Fruit fly (Drosophila melanogaster) whole organism, embryonic: Measurements from ENCODE around the gene CG14440.

Experiments used
- ATbp ChIP-seq: fragments of 200-800 bp; sonication (Bioruptor generic); optimal IDR thresholded peaks from 2 replicates; lab custom pipeline; 2017; ENCODE audit warnings: missing biosample characterization, mild to moderate bottlenecking, missing genetic modification characterization, missing genetic modification reagents
- Atf3 ChIP-seq: fragments of 200-800 bp; sonication (Bioruptor generic); optimal IDR thresholded peaks from 3 replicates; lab custom pipeline; 2016; ENCODE audit warnings: missing biosample characterization, missing genetic modification characterization
- CG10366 ChIP-seq: fragments of 200-800 bp; sonication (Bioruptor generic); IDR thresholded peaks from 2 replicates; pipeline ENCODE4 v1.3.6; 2022; ENCODE audit warnings: missing biosample characterization, missing genetic modification characterization
- CG11695 ChIP-seq: fragments of 200-800 bp; sonication (Bioruptor generic); IDR thresholded peaks from 3 replicates; pipeline ENCODE4 v1.3.6; 2022; ENCODE audit warnings: missing biosample characterization, missing genetic modification characterization
- CG12071 ChIP-seq: fragments of 200-800 bp; sonication (Bioruptor generic); optimal IDR thresholded peaks from 3 replicates; lab custom pipeline; 2018; ENCODE audit warnings: missing biosample characterization, mild to moderate bottlenecking, missing genetic modification characterization
- CG12219 ChIP-seq: fragments of 200-800 bp; sonication (Bioruptor generic); optimal IDR thresholded peaks from 3 replicates; lab custom pipeline; 2018; ENCODE audit warnings: missing biosample characterization, mild to moderate bottlenecking, missing genetic modification characterization
- CG12744 ChIP-seq: fragments of 200-800 bp; sonication (Bioruptor generic); optimal IDR thresholded peaks from 2 replicates; lab custom pipeline; 2016; ENCODE audit warnings: missing biosample characterization, missing genetic modification characterization
- CG13624 ChIP-seq: fragments of 200-800 bp; sonication (Bioruptor generic); optimal IDR thresholded peaks from 2 replicates; lab custom pipeline; 2016; ENCODE audit warnings: missing biosample characterization, missing genetic modification characterization
- CG14441 ChIP-seq: fragments of 200-800 bp; sonication (Bioruptor generic); IDR thresholded peaks from 2 replicates; pipeline ENCODE4 v1.3.6; 2022; ENCODE audit warnings: missing biosample characterization, missing genetic modification characterization
- CG14667 ChIP-seq: fragments of 200-800 bp; sonication (Bioruptor generic); IDR thresholded peaks from 2 replicates; pipeline ENCODE4 v1.3.6; 2022; ENCODE audit warnings: missing biosample characterization, missing genetic modification characterization
- CG14860 ChIP-seq: fragments of 200-800 bp; sonication (Bioruptor generic); IDR thresholded peaks from 3 replicates; pipeline ENCODE4 v1.3.6; 2022; ENCODE audit warnings: missing biosample characterization, missing genetic modification characterization; ENCODE audit not compliant: partially characterized antibody
- CG16815 ChIP-seq: fragments of 200-800 bp; sonication (Bioruptor generic); optimal IDR thresholded peaks from 3 replicates; lab custom pipeline; 2017; ENCODE audit warnings: missing biosample characterization, mild to moderate bottlenecking, missing genetic modification characterization
- CG17568 ChIP-seq: fragments of 200-800 bp; sonication (Bioruptor generic); optimal IDR thresholded peaks from 2 replicates; lab custom pipeline; 2018; ENCODE audit warnings: missing biosample characterization, mild to moderate bottlenecking, missing genetic modification characterization, moderate library complexity
- CG2712 ChIP-seq: fragments of 200-800 bp; optimal IDR thresholded peaks from 3 replicates; lab custom pipeline; 2019; ENCODE audit warnings: missing biosample characterization, mild to moderate bottlenecking, missing genetic modification characterization, moderate library complexity
- CG2889 ChIP-seq: fragments of 200-800 bp; sonication (Bioruptor generic); IDR thresholded peaks from 3 replicates; pipeline ENCODE4 v1.3.6; 2022; ENCODE audit warnings: missing biosample characterization, missing genetic modification characterization
- CG3281 ChIP-seq: fragments of 200-800 bp; sonication (Bioruptor generic); optimal IDR thresholded peaks from 3 replicates; lab custom pipeline; 2017; ENCODE audit warnings: missing biosample characterization, mild to moderate bottlenecking, missing genetic modification characterization
- CG3847 ChIP-seq: fragments of 200-800 bp; sonication (Bioruptor generic); IDR thresholded peaks from 2 replicates; pipeline ENCODE4 v1.3.6; 2022; ENCODE audit warnings: missing biosample characterization, missing genetic modification characterization
- CG4328 ChIP-seq: fragments of 200-800 bp; sonication (Bioruptor generic); optimal IDR thresholded peaks from 3 replicates; lab custom pipeline; 2017; ENCODE audit warnings: missing biosample characterization, missing genetic modification reagents, missing genetic modification characterization
- CG6689 ChIP-seq: fragments of 200-800 bp; sonication (Bioruptor generic); IDR thresholded peaks from 2 replicates; pipeline ENCODE4 v1.3.6; 2022; ENCODE audit warnings: missing biosample characterization, missing genetic modification characterization
- CG6791 ChIP-seq: fragments of 200-800 bp; sonication (Bioruptor generic); IDR thresholded peaks from 3 replicates; pipeline ENCODE4 v1.3.6; 2022; ENCODE audit warnings: missing biosample characterization, missing genetic modification characterization; ENCODE audit not compliant: partially characterized antibody
- CG7839 ChIP-seq: fragments of 200-800 bp; sonication (Bioruptor generic); optimal IDR thresholded peaks from 3 replicates; lab custom pipeline; 2018; ENCODE audit warnings: missing biosample characterization, mild to moderate bottlenecking, missing genetic modification characterization, moderate library complexity
- CG8388 ChIP-seq: fragments of 200-800 bp; sonication (Bioruptor generic); optimal IDR thresholded peaks from 2 replicates; lab custom pipeline; 2019; ENCODE audit warnings: missing biosample characterization, mild to moderate bottlenecking, missing genetic modification characterization, moderate library complexity
- CG9727 ChIP-seq: fragments of 200-800 bp; sonication (Bioruptor generic); optimal IDR thresholded peaks from 3 replicates; lab custom pipeline; 2017; ENCODE audit warnings: missing biosample characterization, mild to moderate bottlenecking, missing genetic modification characterization
- CG9932 ChIP-seq: fragments of 200-800 bp; sonication (Bioruptor generic); IDR thresholded peaks from 2 replicates; pipeline ENCODE4 v1.3.6; 2022; ENCODE audit warnings: missing biosample characterization, missing genetic modification characterization
- CrebB ChIP-seq: fragments of 200-800 bp; sonication (Bioruptor generic); optimal IDR thresholded peaks from 3 replicates; lab custom pipeline; 2018; ENCODE audit warnings: missing biosample characterization, mild to moderate bottlenecking, missing genetic modification characterization
- E2f2 ChIP-seq: fragments of 200-800 bp; sonication (Bioruptor generic); IDR thresholded peaks from 2 replicates; pipeline ENCODE4 v1.3.6; 2022; ENCODE audit warnings: missing biosample characterization, missing genetic modification characterization
- H2.0 ChIP-seq: fragments of 200-800 bp; sonication (Bioruptor generic); IDR thresholded peaks from 2 replicates; pipeline ENCODE4 v1.3.6; 2022; ENCODE audit warnings: missing biosample characterization, missing genetic modification characterization
- Hmx ChIP-seq: fragments of 200-800 bp; sonication (Bioruptor generic); optimal IDR thresholded peaks from 2 replicates; lab custom pipeline; 2016; ENCODE audit warnings: missing biosample characterization, missing genetic modification characterization
- NC2β ChIP-seq: fragments of 200-800 bp; sonication (Bioruptor generic); optimal IDR thresholded peaks from 2 replicates; lab custom pipeline; 2016; ENCODE audit warnings: missing biosample characterization, missing genetic modification characterization
- Nf-YB ChIP-seq: fragments of 200-800 bp; sonication (Bioruptor generic); optimal IDR thresholded peaks from 3 replicates; lab custom pipeline; 2019; ENCODE audit warnings: missing biosample characterization, mild to moderate bottlenecking, missing genetic modification characterization, moderate library complexity
- Sin3A ChIP-seq: fragments of >200 bp; optimal IDR thresholded peaks from 2 replicates; lab custom pipeline; 2018
- ato ChIP-seq: fragments of 200-800 bp; sonication (Bioruptor generic); IDR thresholded peaks from 2 replicates; pipeline ENCODE4 v1.3.6; 2022; ENCODE audit warnings: missing biosample characterization, missing genetic modification characterization; ENCODE audit not compliant: partially characterized antibody
- bcd ChIP-seq: fragments of 200-800 bp; sonication (Bioruptor generic); optimal IDR thresholded peaks from 2 replicates; lab custom pipeline; 2017; ENCODE audit warnings: missing biosample characterization, mild to moderate bottlenecking, missing genetic modification characterization
- br ChIP-seq: fragments of >200 bp; optimal IDR thresholded peaks from 2 replicates; lab custom pipeline; 2017
- cad ChIP-seq: fragments of >200 bp; optimal IDR thresholded peaks from 2 replicates; lab custom pipeline; 2017; ENCODE audit warnings: missing biosample characterization, missing genetic modification characterization
- danr ChIP-seq: fragments of 200-800 bp; sonication (Bioruptor generic); IDR thresholded peaks from 2 replicates; pipeline ENCODE4 v1.3.6; 2022; ENCODE audit warnings: missing biosample characterization, missing genetic modification characterization
- dimm ChIP-seq: fragments of 200-800 bp; sonication (Bioruptor generic); IDR thresholded peaks from 2 replicates; pipeline ENCODE4 v1.3.6; 2022; ENCODE audit warnings: missing biosample characterization, missing genetic modification characterization
- en ChIP-seq: fragments of 200-800 bp; sonication (Bioruptor generic); optimal IDR thresholded peaks from 2 replicates; lab custom pipeline; 2016; ENCODE audit warnings: missing biosample characterization, missing genetic modification characterization
- esg ChIP-seq: fragments of 200-800 bp; sonication (Bioruptor generic); conservative IDR thresholded peaks from 2 replicates; pipeline ENCODE4 v1.3.6; 2022; ENCODE audit warnings: missing biosample characterization, missing genetic modification characterization
- fd3F ChIP-seq: fragments of 200-800 bp; sonication (Bioruptor generic); optimal IDR thresholded peaks from 2 replicates; lab custom pipeline; 2018; ENCODE audit warnings: missing biosample characterization, mild to moderate bottlenecking, missing genetic modification characterization, moderate library complexity
- ftz-f1 ChIP-seq: fragments of 200-800 bp; sonication (Bioruptor generic); optimal IDR thresholded peaks from 2 replicates; lab custom pipeline; 2016; ENCODE audit warnings: missing biosample characterization, missing genetic modification characterization
- hkb ChIP-seq, 2 experiments: fragments of 200-800 bp in 1 of 2; fragments of >200 bp in 1 of 2; sonication (Bioruptor generic) in 1 of 2; IDR thresholded peaks in 1 of 2; optimal IDR thresholded peaks in 1 of 2; 2 replicates each; pipeline versions ENCODE4 v1.3.6 to Lab custom; 2017 to 2022; ENCODE audit warnings: missing biosample characterization in 1 of 2, missing genetic modification characterization in 1 of 2
- ind ChIP-seq: fragments of 200-800 bp; sonication (Bioruptor generic); optimal IDR thresholded peaks from 3 replicates; lab custom pipeline; 2016; ENCODE audit warnings: missing biosample characterization, missing genetic modification characterization
- odd ChIP-seq: fragments of 200-800 bp; sonication (Bioruptor generic); optimal IDR thresholded peaks from 2 replicates; lab custom pipeline; 2017; ENCODE audit warnings: missing biosample characterization, mild to moderate bottlenecking, missing genetic modification characterization
- otp ChIP-seq: fragments of 200-800 bp; sonication (Bioruptor generic); IDR thresholded peaks from 3 replicates; pipeline ENCODE4, ENCODE4 v1.3.6; 2022; ENCODE audit warnings: missing biosample characterization, missing genetic modification characterization
- pan ChIP-seq, 4 experiments: fragments of >200 bp in 3 of 4; fragments of 200-800 bp in 1 of 4; sonication (Bioruptor generic) in 1 of 4; optimal IDR thresholded peaks in 3 of 4; IDR thresholded peaks in 1 of 4; 2 replicates each; pipeline versions ENCODE4 v1.3.6 to Lab custom; 2017 to 2022; ENCODE audit warnings: missing biosample characterization in 2 of 4, missing genetic modification characterization in 2 of 4, mixed read lengths in 1 of 4
- ranshi ChIP-seq: fragments of 200-800 bp; sonication (Bioruptor generic); IDR thresholded peaks from 2 replicates; pipeline ENCODE4 v1.3.6; 2022; ENCODE audit warnings: missing biosample characterization, missing genetic modification characterization
- sug ChIP-seq: fragments of 200-800 bp; optimal IDR thresholded peaks from 2 replicates; lab custom pipeline; 2019; ENCODE audit warnings: missing biosample characterization, mild to moderate bottlenecking, missing genetic modification characterization, moderate library complexity
- trem ChIP-seq: fragments of 200-800 bp; optimal IDR thresholded peaks from 3 replicates; lab custom pipeline; 2019; ENCODE audit warnings: missing biosample characterization, mild to moderate bottlenecking, missing genetic modification characterization, moderate library complexity
- zen ChIP-seq: fragments of 200-800 bp; sonication (Bioruptor generic); optimal IDR thresholded peaks from 3 replicates; lab custom pipeline; 2018; ENCODE audit warnings: missing biosample characterization, mild to moderate bottlenecking, missing genetic modification characterization, moderate library complexity

The CG14440 gene

DNA sequence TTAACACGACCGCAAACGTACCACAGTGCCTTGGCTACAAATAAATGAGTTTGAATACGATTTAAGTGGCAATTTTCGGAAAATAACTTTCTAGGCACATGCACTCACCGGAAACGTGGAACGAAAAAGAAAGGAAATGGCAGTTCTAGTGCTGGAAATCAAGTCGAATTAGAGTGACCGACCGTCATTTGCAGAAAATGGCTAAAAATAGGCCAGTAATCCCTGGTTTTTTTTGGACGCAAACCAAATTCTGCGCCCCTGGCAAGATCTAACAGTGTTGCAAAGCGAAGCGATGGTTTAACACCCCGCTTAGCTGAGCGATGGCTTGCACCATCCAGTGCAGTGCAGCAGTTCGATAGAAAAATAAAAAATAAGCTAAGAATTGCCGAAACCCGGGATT, 45.7 kb upstream of the CG14440 start, which contains the start of gene RpL17 (continued):
- TF ChIP-seq CG11695 (GFP tag; lab: Robert Waterston, UW) (peak; percentile 68), danr (GFP tag; lab: Robert Waterston, UW) (peak; percentile 64; the same call in 1 of the 2 replicates), CG14860 (no peak), ATbp (peak; percentile 84), Atf3 (GFP tag; lab: Kevin White, UChicago) (peak; percentile 73), CG14667 (peak; percentile 44), CG12071 (GFP tag; lab: Kevin White, UChicago) (peak; percentile 83), sug (tag; lab: Kevin White, UChicago) (peak; percentile 77), CG8388 (GFP tag; lab: Kevin White, UChicago) (peak; percentile 70), CG12744 (peak; percentile 73), esg (GFP tag; lab: Robert Waterston, UW) (0 out of 2 replicates have a peak, but pooled peaks have one; percentile 16), Sin3A (peak; percentile 65), CG12219 (GFP tag; lab: Kevin White, UChicago) (peak; percentile 73), Hmx (no peak), CG2889 (GFP tag; lab: Robert Waterston, UW) (peak; percentile 50; the same call in 1 of the 3 replicates), CG7839 (peak; percentile 77), CG3281 (GFP tag; lab: Kevin White, UChicago) (peak; percentile 82), NC2β (GFP tag; lab: Kevin White, UChicago) (peak; percentile 98), CG3847 (GFP tag; lab: Robert Waterston, UW) (peak; percentile 92), CG2712 (tag; lab: Kevin White, UChicago) (peak; percentile 46), br (lab: Kevin White, UChicago) (no peak), CG6689 (GFP tag; lab: Robert Waterston, UW) (peak; percentile 66), pan (optimal IDR thresholded peaks at IDR 0.05; lab: Kevin White, UChicago) (no peak), pan (GFP tag; optimal IDR thresholded peaks at IDR 0.05 in 1 of 2, IDR thresholded peaks at IDR 0.05 in 1 of 2) (peak in 1 of 2 experiments; percentile 81), CrebB (peak; percentile 91), dimm (GFP tag; lab: Robert Waterston, UW) (peak; percentile 53), fd3F (GFP tag; lab: Kevin White, UChicago) (peak; percentile 67), bcd (GFP tag; lab: Kevin White, UChicago) (peak; percentile 92), CG16815 (peak; percentile 63), en (GFP tag; lab: Kevin White, UChicago) (peak; percentile 82), otp (peak; percentile 90), CG4328 (peak; percentile 73), E2f2 (GFP tag; lab: Robert Waterston, UW) (peak; percentile 65), H2.0 (GFP tag; lab: Robert Waterston, UW) (peak; percentile 80), ranshi (GFP tag; lab: Robert Waterston, UW) (peak; percentile 84), cad (no peak), CG13624 (GFP tag; lab: Kevin White, UChicago) (peak; percentile 93), CG6791 (GFP tag; lab: Robert Waterston, UW) (peak; percentile 63; the same call in 1 of the 3 replicates), CG10366 (GFP tag; lab: Robert Waterston, UW) (peak; percentile 68), zen (tag; lab: Kevin White, UChicago) (peak; percentile 45), CG17568 (GFP tag; lab: Kevin White, UChicago) (peak; percentile 94), ind (peak; percentile 63), CG14441 (GFP tag; lab: Robert Waterston, UW) (peak; percentile 96), CG9727 (GFP tag; lab: Kevin White, UChicago) (peak; percentile 84), trem (tag; lab: Kevin White, UChicago) (peak; percentile 13), ftz-f1 (GFP tag; lab: Kevin White, UChicago) (peak; percentile 68), CG9932 (GFP tag; lab: Robert Waterston, UW) (peak; percentile 89), Nf-YB (GFP tag; lab: Kevin White, UChicago) (peak; percentile 72), ato (GFP tag; lab: Robert Waterston, UW) (no peak), odd (GFP tag; lab: Kevin White, UChicago) (peak; percentile 90), hkb (optimal IDR thresholded peaks at IDR 0.05; lab: Kevin White, UChicago) (peak; percentile 79), hkb (GFP tag; IDR thresholded peaks at IDR 0.05; lab: Robert Waterston, UW) (peak; percentile 85)
